Worm (Caenorhabditis elegans) whole organism, late embryonic: ENCODE data around the gene F20A1.8.

Experiments
- C08G9.2 ChIP-seq: sonication (generic microtip); optimal IDR thresholded peaks from 2 replicates; lab custom pipeline; 2016; ENCODE audit warnings: mild to moderate bottlenecking, missing genetic modification characterization, moderate library complexity, missing compliant biosample characterization
- K09A11.1 ChIP-seq: sonication (generic microtip); optimal IDR thresholded peaks from 2 replicates; lab custom pipeline; 2017; ENCODE audit warnings: antibody characterized with exemption, mild to moderate bottlenecking, missing genetic modification characterization, missing compliant biosample characterization; ENCODE audit not compliant: insufficient read depth
- T23F11.4 ChIP-seq: fragments of 200-800 bp; sonication (Bioruptor generic); optimal IDR thresholded peaks from 2 replicates; lab custom pipeline; 2018; ENCODE audit warnings: mild to moderate bottlenecking, missing genetic modification characterization, missing compliant biosample characterization
- ama-1 ChIP-seq: fragments of 150-350 bp; optimal IDR thresholded peaks from 2 replicates; lab custom pipeline; 2014
- ceh-14 ChIP-seq: sonication (generic microtip); optimal IDR thresholded peaks from 2 replicates; lab custom pipeline; 2016; ENCODE audit warnings: missing genotype, missing genetic modification characterization, missing compliant biosample characterization
- ceh-31 ChIP-seq: sonication (generic microtip); optimal IDR thresholded peaks from 2 replicates; lab custom pipeline; 2016; ENCODE audit warnings: missing genetic modification characterization, missing compliant biosample characterization
- ceh-45 ChIP-seq: fragments of 200-800 bp; sonication (Bioruptor generic); IDR thresholded peaks from 2 replicates; pipeline ENCODE4 v1.3.6; 2022; ENCODE audit warnings: missing genetic modification reagents, missing genetic modification characterization, missing compliant biosample characterization
- ceh-48 ChIP-seq: sonication (generic microtip); optimal IDR thresholded peaks from 2 replicates; lab custom pipeline; 2016; ENCODE audit warnings: missing genetic modification characterization, inconsistent platforms, missing compliant biosample characterization
- ceh-6 ChIP-seq: fragments of 200-800 bp; sonication (Bioruptor generic); optimal IDR thresholded peaks from 2 replicates; lab custom pipeline; 2018; ENCODE audit warnings: mild to moderate bottlenecking, missing genetic modification characterization, missing compliant biosample characterization
- che-1 ChIP-seq: sonication (generic microtip); optimal IDR thresholded peaks from 2 replicates; lab custom pipeline; 2016; ENCODE audit warnings: mild to moderate bottlenecking, missing genetic modification characterization, missing compliant biosample characterization
- elt-2 ChIP-seq: sonication (generic microtip); optimal IDR thresholded peaks from 2 replicates; lab custom pipeline; 2016; ENCODE audit warnings: missing genetic modification reagents, missing genetic modification characterization, missing compliant biosample characterization
- elt-4 ChIP-seq: sonication (generic microtip); optimal IDR thresholded peaks from 2 replicates; lab custom pipeline; 2016; ENCODE audit warnings: missing genetic modification characterization, missing compliant biosample characterization
- ets-4 ChIP-seq: sonication (generic microtip); optimal IDR thresholded peaks from 2 replicates; lab custom pipeline; 2016; ENCODE audit warnings: missing genetic modification characterization, missing compliant biosample characterization
- eyg-1 ChIP-seq: sonication (generic microtip); optimal IDR thresholded peaks from 2 replicates; lab custom pipeline; 2016; ENCODE audit warnings: missing genotype, missing genetic modification characterization, missing compliant biosample characterization
- fax-1 ChIP-seq: sonication (generic microtip); optimal IDR thresholded peaks from 2 replicates; lab custom pipeline; 2016; ENCODE audit warnings: missing genotype, missing genetic modification characterization, missing compliant biosample characterization
- gmeb-2 ChIP-seq: sonication (generic microtip); optimal IDR thresholded peaks from 2 replicates; lab custom pipeline; 2016; ENCODE audit warnings: missing genetic modification characterization, inconsistent platforms, missing compliant biosample characterization
- hlh-13 ChIP-seq: fragments of 200-800 bp; sonication (Bioruptor generic); optimal IDR thresholded peaks from 2 replicates; lab custom pipeline; 2018; ENCODE audit warnings: mild to moderate bottlenecking, missing genetic modification characterization, missing compliant biosample characterization
- hlh-30 ChIP-seq: sonication (generic microtip); optimal IDR thresholded peaks from 2 replicates; lab custom pipeline; 2017; ENCODE audit warnings: antibody characterized with exemption, missing genetic modification characterization, missing compliant biosample characterization; ENCODE audit not compliant: insufficient read depth
- hlh-6 ChIP-seq: sonication (generic microtip); optimal IDR thresholded peaks from 2 replicates; lab custom pipeline; 2016; ENCODE audit warnings: missing genotype, missing genetic modification characterization, missing compliant biosample characterization
- lim-6 ChIP-seq: sonication (generic microtip); optimal IDR thresholded peaks from 2 replicates; lab custom pipeline; 2016; ENCODE audit warnings: missing genetic modification characterization, missing compliant biosample characterization
- lin-11 ChIP-seq: fragments of 200-800 bp; sonication (Bioruptor generic); optimal IDR thresholded peaks from 2 replicates; lab custom pipeline; 2018; ENCODE audit warnings: mild to moderate bottlenecking, missing genetic modification characterization, missing compliant biosample characterization
- nfya-1 ChIP-seq: sonication (generic microtip); optimal IDR thresholded peaks from 2 replicates; lab custom pipeline; 2017; ENCODE audit warnings: missing genetic modification characterization, mild to moderate bottlenecking, missing compliant biosample characterization, antibody characterized with exemption, moderate library complexity
- npax-4 ChIP-seq: sonication (generic microtip); optimal IDR thresholded peaks from 2 replicates; lab custom pipeline; 2016; ENCODE audit warnings: missing genetic modification characterization, missing compliant biosample characterization
- pat-9 ChIP-seq: fragments of 200-800 bp; sonication (Bioruptor generic); optimal IDR thresholded peaks from 2 replicates; lab custom pipeline; 2018; ENCODE audit warnings: mild to moderate bottlenecking, missing genetic modification characterization, moderate library complexity, missing compliant biosample characterization
- pha-2 ChIP-seq: sonication (generic microtip); optimal IDR thresholded peaks from 2 replicates; lab custom pipeline; 2017; ENCODE audit warnings: mild to moderate bottlenecking, missing genetic modification characterization, missing compliant biosample characterization
- pha-4 ChIP-seq: fragments of 150-350 bp; optimal IDR thresholded peaks from 2 replicates; lab custom pipeline; 2018; ENCODE audit warnings: missing biosample characterization, missing genetic modification reagents, missing genetic modification characterization
- pqm-1 ChIP-seq: sonication (generic microtip); optimal IDR thresholded peaks from 2 replicates; lab custom pipeline; 2016; ENCODE audit warnings: missing genetic modification characterization, missing compliant biosample characterization
- pros-1 ChIP-seq: fragments of 150-350 bp; optimal IDR thresholded peaks from 2 replicates; lab custom pipeline; 2014; ENCODE audit warnings: missing biosample characterization, missing genetic modification reagents, missing genetic modification characterization
- rnt-1 ChIP-seq: sonication (generic microtip); optimal IDR thresholded peaks from 2 replicates; lab custom pipeline; 2016; ENCODE audit warnings: missing genetic modification characterization, missing compliant biosample characterization
- sox-2 ChIP-seq: fragments of 200-800 bp; sonication (Bioruptor generic); IDR thresholded peaks from 2 replicates; pipeline ENCODE4 v1.3.6; 2022; ENCODE audit warnings: missing genetic modification reagents, missing genetic modification characterization, missing compliant biosample characterization
- syd-9 ChIP-seq: sonication (generic microtip); optimal IDR thresholded peaks from 2 replicates; lab custom pipeline; 2016; ENCODE audit warnings: mild to moderate bottlenecking, missing genetic modification characterization, moderate library complexity, missing compliant biosample characterization
- tbx-2 ChIP-seq: sonication (generic microtip); optimal IDR thresholded peaks from 2 replicates; lab custom pipeline; 2016; ENCODE audit warnings: missing genetic modification characterization, missing compliant biosample characterization
- ttx-3 ChIP-seq: sonication (generic microtip); optimal IDR thresholded peaks from 2 replicates; lab custom pipeline; 2016; ENCODE audit warnings: missing genetic modification reagents, missing genetic modification characterization, missing compliant biosample characterization
- unc-55 ChIP-seq: sonication (generic microtip); optimal IDR thresholded peaks from 2 replicates; lab custom pipeline; 2017; ENCODE audit warnings: missing biosample characterization, missing genetic modification reagents, missing genetic modification characterization
- unc-86 ChIP-seq: sonication (generic microtip); optimal IDR thresholded peaks from 2 replicates; lab custom pipeline; 2016; ENCODE audit warnings: missing genetic modification characterization, missing compliant biosample characterization

The F20A1.8 gene

DNA sequence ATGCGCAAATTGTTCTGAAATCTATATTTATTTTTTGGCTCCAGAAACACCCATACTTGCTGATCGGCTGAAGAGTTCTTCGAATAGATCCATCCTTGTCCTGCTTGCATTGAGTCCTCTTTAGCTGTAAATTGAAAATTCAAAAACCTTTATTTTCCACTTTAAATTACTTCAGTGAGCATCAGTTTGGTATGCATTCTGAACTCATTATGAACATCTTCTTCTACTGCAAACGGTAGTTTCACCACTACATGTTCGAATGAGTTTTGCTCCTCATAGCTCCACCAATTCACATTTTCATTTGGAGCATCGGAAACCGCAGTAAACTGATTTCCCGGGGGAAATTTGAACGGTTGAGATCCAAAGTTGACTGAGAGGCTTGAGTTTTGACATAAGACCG, 2.7 kb upstream of the F20A1.8 start:
- no peak for TF ChIP-seq pha-2 (tag; lab: Kevin White, UChicago)
- TF ChIP-seq K09A11.1 (tag; lab: Kevin White, UChicago), result no peak
- TF ChIP-seq tbx-2 (tag; lab: Kevin White, UChicago), result no peak
- no peak for TF ChIP-seq ceh-14
- TF ChIP-seq npax-4 (tag; lab: Kevin White, UChicago), result no peak
- no peak for TF ChIP-seq pqm-1 (tag; lab: Kevin White, UChicago)
- no peak for TF ChIP-seq hlh-30
- TF ChIP-seq pros-1 (tag; lab: Kevin White, UChicago), result no peak
- TF ChIP-seq elt-2 (tag; lab: Kevin White, UChicago), result no peak
- TF ChIP-seq ttx-3 (tag; lab: Kevin White, UChicago), result no peak
- no peak for TF ChIP-seq lin-11 (tag; lab: Kevin White, UChicago)

DNA sequence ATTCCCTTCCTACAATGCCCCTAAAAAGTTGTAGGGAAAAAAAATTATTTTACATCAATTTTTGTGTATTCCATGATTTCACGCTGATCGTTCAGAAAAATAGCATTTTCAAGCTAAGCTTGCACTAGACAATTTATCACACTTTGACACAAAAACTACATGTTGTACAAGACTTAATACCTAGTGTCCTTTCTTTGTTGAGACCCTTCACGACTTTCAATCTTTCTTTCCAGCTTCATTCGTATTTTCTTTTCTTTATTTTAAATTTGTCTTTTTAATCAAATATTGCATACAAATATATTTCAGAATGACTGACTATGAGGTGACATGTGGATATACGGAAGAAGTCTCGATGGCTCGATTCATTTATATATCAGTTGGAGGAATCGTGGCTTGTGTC, 1.4 kb downstream of the F20A1.8 start, which contains the start of gene F20A1.2:
F20A1.2 (plus strand) TSS at position 301 of the 400 bp plus-strand sequence.
- TF ChIP-seq sox-2 (no peak), lin-11 (tag; lab: Kevin White, UChicago) (no peak), syd-9 (no peak), ceh-14 (no peak), ceh-31 (tag; lab: Kevin White, UChicago) (no peak), ceh-45 (GFP tag; lab: Robert Waterston, UW) (no peak), tbx-2 (tag; lab: Kevin White, UChicago) (no peak), unc-55 (GFP tag; lab: Kevin White, UChicago) (no peak), hlh-13 (no peak), ama-1 (lab: Kevin White, UChicago) (no peak), unc-86 (no peak), T23F11.4 (no peak), pat-9 (tag; lab: Kevin White, UChicago) (no peak), pros-1 (tag; lab: Kevin White, UChicago) (no peak)

DNA sequence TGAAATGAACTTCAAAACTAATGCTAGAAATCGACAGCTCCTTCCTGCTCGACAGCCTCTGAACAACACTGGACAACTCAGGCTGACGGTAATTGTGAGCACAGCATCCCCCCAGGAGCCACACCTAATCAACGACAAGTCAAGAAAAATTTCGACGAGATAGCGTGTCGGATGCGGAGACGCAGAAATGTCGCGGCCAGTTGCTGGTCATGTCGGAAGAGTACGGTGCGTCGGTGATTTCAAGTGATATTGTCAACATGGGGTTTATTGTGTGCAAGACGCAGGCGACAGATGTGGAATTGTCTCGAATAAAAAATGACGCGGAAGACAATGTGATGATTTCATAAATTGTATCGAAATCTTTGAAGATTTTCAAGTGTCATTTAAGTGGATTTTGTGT, 10.9 kb downstream of the F20A1.8 start, which contains the start of gene twk-11:
twk-11 (minus strand) TSS at position 101 of the 400 bp plus-strand sequence.
- TF ChIP-seq tbx-2 (tag; lab: Kevin White, UChicago) (no peak), ets-4 (tag; lab: Kevin White, UChicago) (no peak), pha-4 (no peak), rnt-1 (no peak), ceh-6 (GFP tag; lab: Kevin White, UChicago) (no peak), lim-6 (tag; lab: Kevin White, UChicago) (no peak), nfya-1 (no peak), gmeb-2 (tag; lab: Kevin White, UChicago) (no peak), elt-2 (tag; lab: Kevin White, UChicago) (no peak), ceh-48 (no peak), eyg-1 (no peak)
- TF ChIP-seq, all 69 proteins: peak for 0

DNA sequence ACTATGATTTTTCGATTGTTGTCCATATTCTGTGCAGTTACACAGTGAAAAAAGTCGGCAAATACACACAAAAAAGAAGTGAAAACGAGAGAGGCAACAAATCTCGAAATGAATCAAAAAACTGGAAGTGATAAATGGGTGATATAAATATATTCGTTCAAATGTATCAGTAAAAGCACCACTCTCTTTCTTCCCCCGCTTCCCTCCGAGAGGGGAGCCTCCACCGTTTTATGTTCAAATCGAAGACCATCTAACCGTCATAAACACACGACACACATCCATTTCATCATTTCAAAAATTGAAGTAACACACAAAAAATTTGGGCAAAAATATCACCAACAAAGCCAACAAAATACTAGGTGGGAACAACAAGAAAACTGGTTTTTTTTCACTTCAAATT, 20.4 kb downstream of the F20A1.8 start, which contains the start of gene F20A1.6:
F20A1.6 (minus strand) TSS at position 101 of the 400 bp plus-strand sequence.
- no peak for TF ChIP-seq elt-4 (tag; lab: Kevin White, UChicago)
- TF ChIP-seq ceh-48, result no peak
- no peak for TF ChIP-seq gmeb-2 (tag; lab: Kevin White, UChicago)
- TF ChIP-seq fax-1 (tag; lab: Kevin White, UChicago), result no peak
- no peak for TF ChIP-seq unc-86
- no peak for TF ChIP-seq hlh-6 (tag; lab: Kevin White, UChicago)
- no peak for TF ChIP-seq che-1
- no peak for TF ChIP-seq syd-9
- TF ChIP-seq C08G9.2 (tag; lab: Kevin White, UChicago), result no peak

DNA sequence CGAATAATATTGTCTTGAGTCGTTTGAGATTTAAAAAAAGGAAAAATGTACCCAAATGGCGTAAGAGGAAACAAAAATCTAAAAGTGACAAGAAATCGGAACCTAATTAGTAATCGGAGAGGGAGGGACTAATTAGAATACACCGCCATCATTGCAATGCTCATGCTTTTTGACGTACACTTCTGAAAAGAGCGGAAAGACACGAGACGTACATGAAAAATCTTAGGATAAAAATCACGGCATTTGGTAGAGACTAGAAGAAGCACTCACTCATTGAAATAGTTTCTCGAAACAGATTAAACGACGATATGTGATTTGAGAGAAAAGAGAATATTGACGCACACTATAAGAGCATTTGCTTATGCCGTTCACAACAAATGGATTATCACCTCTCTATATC, 24.4 kb downstream of the F20A1.8 start:
- TF ChIP-seq npax-4 (tag; lab: Kevin White, UChicago), result no peak
- TF ChIP-seq ceh-6 (GFP tag; lab: Kevin White, UChicago), result no peak
- no peak for TF ChIP-seq T23F11.4
